Fruit fly (Drosophila melanogaster) whole organism, embryonic: ENCODE results near the gene Ir68b.
A peak's percentile ranks its signal among the peaks of the same experiment; 100 is the strongest.

Source experiments
- Atf6 ChIP-seq: fragments of 200-800 bp; sonication (Bioruptor generic); IDR thresholded peaks from 2 replicates; pipeline ENCODE4 v1.3.6; 2022; ENCODE audit warnings: missing biosample characterization, missing genetic modification characterization
- Blimp-1 ChIP-seq: fragments of 200-800 bp; sonication (Bioruptor generic); optimal IDR thresholded peaks from 3 replicates; lab custom pipeline; 2018; ENCODE audit warnings: missing biosample characterization, missing genetic modification characterization, mild to moderate bottlenecking, moderate library complexity, missing genetic modification reagents
- CG10209 ChIP-seq: fragments of 200-800 bp; sonication (Bioruptor generic); optimal IDR thresholded peaks from 3 replicates; lab custom pipeline; 2017; ENCODE audit warnings: missing biosample characterization, mild to moderate bottlenecking, missing genetic modification characterization, missing genetic modification reagents
- CG10267 ChIP-seq: fragments of 200-800 bp; sonication (Bioruptor generic); optimal IDR thresholded peaks from 2 replicates; lab custom pipeline; 2018; ENCODE audit warnings: missing biosample characterization, mild to moderate bottlenecking, missing genetic modification characterization, moderate library complexity
- CG10979 ChIP-seq: fragments of 200-800 bp; sonication (Bioruptor generic); optimal IDR thresholded peaks from 2 replicates; lab custom pipeline; 2018; ENCODE audit warnings: missing biosample characterization, mild to moderate bottlenecking, missing genetic modification characterization, moderate library complexity
- CG11696 ChIP-seq: fragments of 200-800 bp; sonication (Bioruptor generic); IDR thresholded peaks from 2 replicates; pipeline ENCODE4 v1.3.6; 2022; ENCODE audit warnings: missing biosample characterization, missing genetic modification characterization
- CG14710 ChIP-seq: fragments of 200-800 bp; sonication (Bioruptor generic); optimal IDR thresholded peaks from 3 replicates; lab custom pipeline; 2019; ENCODE audit warnings: missing biosample characterization, mild to moderate bottlenecking, missing genetic modification characterization, moderate library complexity
- CG15269 ChIP-seq: fragments of 200-800 bp; sonication (Bioruptor generic); optimal IDR thresholded peaks from 2 replicates; lab custom pipeline; 2018; ENCODE audit warnings: missing biosample characterization, mild to moderate bottlenecking, missing genetic modification characterization, moderate library complexity
- CG1529 ChIP-seq: fragments of 200-800 bp; sonication (Bioruptor generic); optimal IDR thresholded peaks from 3 replicates; lab custom pipeline; 2018; ENCODE audit warnings: missing biosample characterization, missing genetic modification characterization
- CG17361 ChIP-seq: fragments of 200-800 bp; sonication (Bioruptor generic); IDR thresholded peaks from 3 replicates; pipeline ENCODE4 v1.3.6; 2022; ENCODE audit warnings: missing biosample characterization, missing genetic modification characterization
- CG17829 ChIP-seq: fragments of 200-800 bp; optimal IDR thresholded peaks from 2 replicates; lab custom pipeline; 2019; ENCODE audit warnings: missing biosample characterization, mild to moderate bottlenecking, missing genetic modification characterization, moderate library complexity
- CG2202 ChIP-seq: fragments of 200-800 bp; sonication (Bioruptor generic); optimal IDR thresholded peaks from 2 replicates; lab custom pipeline; 2018; ENCODE audit warnings: missing biosample characterization, mild to moderate bottlenecking, missing genetic modification characterization
- CG2678 ChIP-seq: fragments of 200-800 bp; sonication (Bioruptor generic); optimal IDR thresholded peaks from 3 replicates; lab custom pipeline; 2019; ENCODE audit warnings: missing biosample characterization, mild to moderate bottlenecking, missing genetic modification characterization, moderate library complexity
- CG31441 ChIP-seq: fragments of 200-800 bp; sonication (Bioruptor generic); IDR thresholded peaks from 2 replicates; pipeline ENCODE4 v1.3.6; 2022; ENCODE audit warnings: missing biosample characterization, missing genetic modification characterization
- CG32767 ChIP-seq: fragments of 200-800 bp; sonication (Bioruptor generic); IDR thresholded peaks from 2 replicates; pipeline ENCODE4 v1.3.6; 2022; ENCODE audit warnings: missing biosample characterization, missing genetic modification characterization
- CG4424 ChIP-seq: fragments of 200-800 bp; sonication (Bioruptor generic); optimal IDR thresholded peaks from 3 replicates; lab custom pipeline; 2016; ENCODE audit warnings: missing biosample characterization, missing genetic modification characterization
- CG7271 ChIP-seq: fragments of 200-800 bp; sonication (Bioruptor generic); optimal IDR thresholded peaks from 2 replicates; lab custom pipeline; 2018; ENCODE audit warnings: missing biosample characterization, mild to moderate bottlenecking, missing genetic modification characterization, moderate library complexity
- Camta ChIP-seq: fragments of 200-800 bp; sonication (Bioruptor generic); optimal IDR thresholded peaks from 2 replicates; lab custom pipeline; 2016; ENCODE audit warnings: missing biosample characterization, missing genetic modification characterization
- Drgx ChIP-seq: fragments of 200-800 bp; sonication (Bioruptor generic); IDR thresholded peaks from 2 replicates; pipeline ENCODE4 v1.3.6; 2022; ENCODE audit warnings: missing biosample characterization, missing genetic modification characterization
- E2f2 ChIP-seq: fragments of 200-800 bp; sonication (Bioruptor generic); IDR thresholded peaks from 2 replicates; pipeline ENCODE4 v1.3.6; 2022; ENCODE audit warnings: missing biosample characterization, missing genetic modification characterization
- Fer3 ChIP-seq: fragments of 200-800 bp; sonication (Bioruptor generic); optimal IDR thresholded peaks from 2 replicates; lab custom pipeline; 2018; ENCODE audit warnings: missing biosample characterization, mild to moderate bottlenecking, missing genetic modification characterization, moderate library complexity
- H2.0 ChIP-seq: fragments of 200-800 bp; sonication (Bioruptor generic); IDR thresholded peaks from 2 replicates; pipeline ENCODE4 v1.3.6; 2022; ENCODE audit warnings: missing biosample characterization, missing genetic modification characterization
- Hr3 ChIP-seq: fragments of 200-800 bp; sonication (Bioruptor generic); optimal IDR thresholded peaks from 3 replicates; lab custom pipeline; 2016; ENCODE audit warnings: missing biosample characterization, missing genetic modification characterization
- Mad ChIP-seq: fragments of 200-800 bp; sonication (Bioruptor generic); optimal IDR thresholded peaks from 2 replicates; lab custom pipeline; 2016; ENCODE audit warnings: missing biosample characterization, missing genetic modification characterization
- Ravus ChIP-seq: fragments of 200-800 bp; sonication (Bioruptor generic); IDR thresholded peaks from 2 replicates; pipeline ENCODE4 v1.3.6; 2022; ENCODE audit warnings: missing biosample characterization, missing genetic modification characterization
- Xbp1 ChIP-seq: fragments of 200-800 bp; sonication (Bioruptor generic); optimal IDR thresholded peaks from 3 replicates; lab custom pipeline; 2016; ENCODE audit warnings: missing biosample characterization, mild to moderate bottlenecking, missing genetic modification characterization
- bab2 ChIP-seq: fragments of 200-800 bp; sonication (Bioruptor generic); optimal IDR thresholded peaks from 2 replicates; lab custom pipeline; 2016; ENCODE audit warnings: missing biosample characterization, missing genetic modification characterization
- bsh ChIP-seq, 2 experiments: fragments of 200-800 bp; sonication (Bioruptor generic); optimal IDR thresholded peaks; 2 replicates each; lab custom pipeline; 2017 to 2018; ENCODE audit warnings: mild to moderate bottlenecking in 2 of 2, missing biosample characterization in 2 of 2, missing genetic modification characterization in 2 of 2, moderate library complexity in 1 of 2
- dmrt99B ChIP-seq: fragments of 200-800 bp; sonication (Bioruptor generic); optimal IDR thresholded peaks from 2 replicates; lab custom pipeline; 2018; ENCODE audit warnings: missing biosample characterization, mild to moderate bottlenecking, missing genetic modification characterization, moderate library complexity
- grau ChIP-seq: fragments of 200-800 bp; optimal IDR thresholded peaks from 3 replicates; lab custom pipeline; 2019; ENCODE audit warnings: missing biosample characterization, mild to moderate bottlenecking, missing genetic modification characterization, moderate library complexity
- gro ChIP-seq: fragments of 200-800 bp; sonication (Bioruptor generic); optimal IDR thresholded peaks from 2 replicates; lab custom pipeline; 2016; ENCODE audit warnings: missing biosample characterization, missing genetic modification characterization
- hkb ChIP-seq, 2 experiments: fragments of 200-800 bp in 1 of 2; fragments of >200 bp in 1 of 2; sonication (Bioruptor generic) in 1 of 2; IDR thresholded peaks in 1 of 2; optimal IDR thresholded peaks in 1 of 2; 2 replicates each; pipeline versions ENCODE4 v1.3.6 to Lab custom; 2017 to 2022; ENCODE audit warnings: missing biosample characterization in 1 of 2, missing genetic modification characterization in 1 of 2
- lilli ChIP-seq: fragments of 200-800 bp; sonication (Bioruptor generic); optimal IDR thresholded peaks from 3 replicates; lab custom pipeline; 2016; ENCODE audit warnings: missing biosample characterization, missing genetic modification characterization
- nau ChIP-seq: fragments of 200-800 bp; sonication (Bioruptor generic); optimal IDR thresholded peaks from 3 replicates; lab custom pipeline; 2017; ENCODE audit warnings: missing biosample characterization, mild to moderate bottlenecking, missing genetic modification characterization, missing genetic modification reagents
- nom ChIP-seq: fragments of 200-800 bp; sonication (Bioruptor generic); optimal IDR thresholded peaks from 2 replicates; lab custom pipeline; 2017; ENCODE audit warnings: missing biosample characterization, missing genetic modification characterization, mild to moderate bottlenecking, moderate library complexity, missing genetic modification reagents
- pan ChIP-seq, 4 experiments: fragments of >200 bp in 3 of 4; fragments of 200-800 bp in 1 of 4; sonication (Bioruptor generic) in 1 of 4; optimal IDR thresholded peaks in 3 of 4; IDR thresholded peaks in 1 of 4; 2 replicates each; pipeline versions ENCODE4 v1.3.6 to Lab custom; 2017 to 2022; ENCODE audit warnings: missing biosample characterization in 2 of 4, missing genetic modification characterization in 2 of 4, mixed read lengths in 1 of 4
- peb ChIP-seq: fragments of 200-800 bp; sonication (Bioruptor generic); IDR thresholded peaks from 2 replicates; pipeline ENCODE4 v1.3.6; 2022; ENCODE audit warnings: missing biosample characterization, missing genetic modification characterization
- pfk ChIP-seq: fragments of 200-800 bp; sonication (Bioruptor generic); optimal IDR thresholded peaks from 2 replicates; lab custom pipeline; 2018; ENCODE audit warnings: missing biosample characterization, mild to moderate bottlenecking, missing genetic modification characterization, moderate library complexity
- ranshi ChIP-seq: fragments of 200-800 bp; sonication (Bioruptor generic); IDR thresholded peaks from 2 replicates; pipeline ENCODE4 v1.3.6; 2022; ENCODE audit warnings: missing biosample characterization, missing genetic modification characterization
- row ChIP-seq: fragments of 200-800 bp; sonication (Bioruptor generic); IDR thresholded peaks from 3 replicates; pipeline ENCODE4 v1.3.6; 2022; ENCODE audit warnings: missing biosample characterization, missing genetic modification characterization
- schlank ChIP-seq: fragments of 200-800 bp; sonication (Bioruptor generic); optimal IDR thresholded peaks from 2 replicates; lab custom pipeline; 2018; ENCODE audit warnings: missing biosample characterization, mild to moderate bottlenecking, missing genetic modification characterization
- sens ChIP-seq: fragments of 200-800 bp; sonication (Bioruptor generic); peaks from one replicate; lab custom pipeline; 2016; ENCODE audit warnings: missing biosample characterization, missing genetic modification characterization
- sna ChIP-seq: fragments of 200-800 bp; sonication (Bioruptor generic); IDR thresholded peaks from 2 replicates; pipeline ENCODE4 v1.3.6; 2022; ENCODE audit warnings: missing biosample characterization, missing genetic modification characterization; ENCODE audit not compliant: partially characterized antibody
- tio ChIP-seq: fragments of 200-800 bp; sonication (Bioruptor generic); optimal IDR thresholded peaks from 2 replicates; lab custom pipeline; 2017; ENCODE audit warnings: missing biosample characterization, missing genetic modification characterization, inconsistent platforms
- ttk ChIP-seq: fragments of 200-800 bp; sonication (Bioruptor generic); IDR thresholded peaks from 2 replicates; pipeline ENCODE4 v2.1.2; 2022; ENCODE audit warnings: missing biosample characterization, missing genetic modification characterization
- unpg ChIP-seq: fragments of 200-800 bp; sonication (Bioruptor generic); optimal IDR thresholded peaks from 3 replicates; lab custom pipeline; 2018; ENCODE audit warnings: missing biosample characterization, mild to moderate bottlenecking, missing genetic modification characterization, moderate library complexity
- zen ChIP-seq: fragments of 200-800 bp; sonication (Bioruptor generic); optimal IDR thresholded peaks from 3 replicates; lab custom pipeline; 2018; ENCODE audit warnings: missing biosample characterization, mild to moderate bottlenecking, missing genetic modification characterization, moderate library complexity

The Ir68b gene

dm6 chr3L:12096799-12097662 lies 30.2 kb downstream of the Ir68b start (continued):
- TF ChIP-seq CG32767 (GFP tag; lab: Robert Waterston, UW): 0 out of 2 replicates have a peak, but pooled peaks have one; percentile 16
- no peak for TF ChIP-seq bab2 (GFP tag; lab: Kevin White, UChicago)
- TF ChIP-seq ttk (GFP tag; lab: Robert Waterston, UW): 0 out of 2 replicates have a peak, but pooled peaks have one; percentile 44
- TF ChIP-seq Mad (GFP tag; lab: Kevin White, UChicago): no peak
- TF ChIP-seq CG10267 (tag; lab: Kevin White, UChicago): peak; percentile 12
- TF ChIP-seq Ravus: no peak
- peak; percentile 45 for TF ChIP-seq CG10979 (tag; lab: Kevin White, UChicago)
- TF ChIP-seq tio (GFP tag; lab: Kevin White, UChicago): peak; percentile 31
- no peak for TF ChIP-seq CG11696 (GFP tag; lab: Robert Waterston, UW)
- peak; percentile 26; the same call in 1 of the 2 replicates for TF ChIP-seq Atf6 (GFP tag; lab: Robert Waterston, UW)
- peak; percentile 9 for TF ChIP-seq CG1529 (GFP tag; lab: Kevin White, UChicago)
- no peak for TF ChIP-seq CG7271 (tag; lab: Kevin White, UChicago)
- peak; percentile 45 for TF ChIP-seq zen
- peak; percentile 47 for TF ChIP-seq unpg (GFP tag; lab: Kevin White, UChicago)
- TF ChIP-seq hkb (optimal IDR thresholded peaks at IDR 0.05; lab: Kevin White, UChicago): no peak
- TF ChIP-seq hkb (GFP tag; IDR thresholded peaks at IDR 0.05; lab: Robert Waterston, UW): 0 out of 2 replicates have a peak, but pooled peaks have one; percentile 14
- TF ChIP-seq H2.0 (GFP tag; lab: Robert Waterston, UW): no peak
- peak; percentile 74 for TF ChIP-seq sens (GFP tag; lab: Kevin White, UChicago)
- TF ChIP-seq CG2202: no peak
- peak; percentile 30; the same call in 1 of the 2 replicates for TF ChIP-seq E2f2 (GFP tag; lab: Robert Waterston, UW)
- no peak for TF ChIP-seq pan (optimal IDR thresholded peaks at IDR 0.05; lab: Kevin White, UChicago)
- TF ChIP-seq pan (GFP tag; optimal IDR thresholded peaks at IDR 0.05 in 1 of 2, IDR thresholded peaks at IDR 0.05 in 1 of 2): peak in 1 of 2 experiments; percentile 24
- peak; percentile 25 for TF ChIP-seq Blimp-1
- TF ChIP-seq CG17829: peak; percentile 23
- peak; percentile 50; the same call in 2 of the 3 replicates for TF ChIP-seq row (GFP tag; lab: Robert Waterston, UW)
- peak; percentile 23 to 30 for TF ChIP-seq bsh (GFP tag; optimal IDR thresholded peaks at IDR 0.05; lab: Kevin White, UChicago)
- TF ChIP-seq schlank (tag; lab: Kevin White, UChicago): no peak
- peak; percentile 47; the same call in 1 of the 2 replicates for TF ChIP-seq CG31441
- peak; percentile 6 for TF ChIP-seq lilli (GFP tag; lab: Kevin White, UChicago)
- no peak for TF ChIP-seq ranshi (GFP tag; lab: Robert Waterston, UW)
- peak; percentile 28 for TF ChIP-seq dmrt99B (tag; lab: Kevin White, UChicago)
- no peak for TF ChIP-seq gro (GFP tag; lab: Kevin White, UChicago)
- TF ChIP-seq peb: no peak
- TF ChIP-seq Xbp1 (GFP tag; lab: Kevin White, UChicago): peak; percentile 43
- TF ChIP-seq Camta: no peak
- TF ChIP-seq CG4424 (GFP tag; lab: Kevin White, UChicago): peak; percentile 18
- TF ChIP-seq CG14710 (tag; lab: Kevin White, UChicago): peak; percentile 11
- TF ChIP-seq CG2678 (tag; lab: Kevin White, UChicago): peak; percentile 20
- TF ChIP-seq grau (tag; lab: Kevin White, UChicago): peak; percentile 42
- TF ChIP-seq Drgx (GFP tag; lab: Robert Waterston, UW): peak; percentile 63; the same call in 1 of the 2 replicates
- TF ChIP-seq CG17361: peak; percentile 68; the same call in 2 of the 3 replicates
- TF ChIP-seq nau (GFP tag; lab: Kevin White, UChicago): peak; percentile 25
- TF ChIP-seq pfk (GFP tag; lab: Kevin White, UChicago): no peak
- peak; percentile 16 for TF ChIP-seq Fer3 (tag; lab: Kevin White, UChicago)
- peak; percentile 49 for TF ChIP-seq nom (GFP tag; lab: Kevin White, UChicago)
- TF ChIP-seq Hr3 (GFP tag; lab: Kevin White, UChicago): peak; percentile 15
- peak; percentile 14 for TF ChIP-seq CG15269 (tag; lab: Kevin White, UChicago)
- TF ChIP-seq sna (GFP tag; lab: Robert Waterston, UW): no peak
- TF ChIP-seq CG10209 (GFP tag; lab: Kevin White, UChicago): peak; percentile 22
